Worm (Caenorhabditis elegans): ENCODE data around the gene C25H3.11.

C25H3.11 gene

ce11 chrII:5659675-5660074 is 29.2 kb downstream of the C25H3.11 start, which contains the start of gene fut-3:
TSS of gene fut-3 (minus strand) at chrII:5659775.
- TF ChIP-seq isw-1 (GFP tag; IDR thresholded peaks at IDR 0.05) (no peak), efl-1 (optimal IDR thresholded peaks at IDR 0.05) (no peak), efl-1 (GFP tag; optimal IDR thresholded peaks at IDR 0.05 in 1 of 2) (peak in 1 of 2 experiments; percentile 39)

ce11 chrII:5654215-5654614 is 34.6 kb downstream of the C25H3.11 start, which contains the start of gene F59E12.1:
TSS of gene F59E12.1 (plus strand) at chrII:5654515.
- no peak for TF ChIP-seq hlh-4 (tag; optimal IDR thresholded peaks at IDR 0.05)
- TF ChIP-seq nhr-28 (tag; optimal IDR thresholded peaks at IDR 0.05), result no peak
- TF ChIP-seq ztf-4 (tag; optimal IDR thresholded peaks at IDR 0.05), result no peak
- no peak for TF ChIP-seq lir-3 (tag; optimal IDR thresholded peaks at IDR 0.05; ENCODE audit: poor library complexity)
- no peak for TF ChIP-seq hpl-2 (GFP tag; optimal IDR thresholded peaks at IDR 0.05)
- TF ChIP-seq alr-1 (tag; optimal IDR thresholded peaks at IDR 0.05; ENCODE audit: borderline replicate concordance), result no peak
- no peak for TF ChIP-seq nhr-20 (tag; optimal IDR thresholded peaks at IDR 0.05)

- TF ChIP-seq nhr-90 (tag; optimal IDR thresholded peaks at IDR 0.05; ENCODE audit: poor library complexity) (no peak), lin-35 (GFP tag; optimal IDR thresholded peaks at IDR 0.05) (no peak), efl-3 (GFP tag; optimal IDR thresholded peaks at IDR 0.05) (no peak), C16A3.4 (tag; optimal IDR thresholded peaks at IDR 0.05) (no peak), pqm-1 (tag; optimal IDR thresholded peaks at IDR 0.05) (no peak), snu-23 (GFP tag; optimal IDR thresholded peaks at IDR 0.05) (no peak), nhr-77 (tag; optimal IDR thresholded peaks at IDR 0.05) (no peak), ceh-82 (tag; optimal IDR thresholded peaks at IDR 0.05) (no peak), skn-1 (tag; optimal IDR thresholded peaks at IDR 0.05) (no peak), lin-13 (GFP tag; optimal IDR thresholded peaks at IDR 0.05) (no peak), C04F5.9 (tag; optimal IDR thresholded peaks at IDR 0.05) (no peak)
Observed at ce11 chrII:5652334-5652733, 36.5 kb downstream of the C25H3.11 start, which contains the start of gene bli-2. TSS of gene bli-2 (minus strand) at chrII:5652434.

- TF ChIP-seq sup-37 (GFP tag; optimal IDR thresholded peaks at IDR 0.05) (no peak), F16B12.6 (tag; optimal IDR thresholded peaks at IDR 0.05) (no peak), pqm-1 (tag; optimal IDR thresholded peaks at IDR 0.05) (no peak), C34B4.2 (tag; optimal IDR thresholded peaks at IDR 0.05) (no peak), jun-1 (tag; optimal IDR thresholded peaks at IDR 0.05) (no peak), efl-1 (optimal IDR thresholded peaks at IDR 0.05) (no peak), efl-1 (GFP tag; optimal IDR thresholded peaks at IDR 0.05 in 1 of 2) (peak in 1 of 2 experiments; percentile 35), hlh-17 (GFP tag; optimal IDR thresholded peaks at IDR 0.05; ENCODE audit: borderline replicate concordance) (no peak), alr-1 (tag; optimal IDR thresholded peaks at IDR 0.05; ENCODE audit: borderline replicate concordance) (no peak)
Observed at ce11 chrII:5651426-5651825, 37.4 kb downstream of the C25H3.11 start.

- TF ChIP-seq xbp-1 (tag; optimal IDR thresholded peaks at IDR 0.05) (peak; percentile 47), C04F5.9 (tag; optimal IDR thresholded peaks at IDR 0.05) (no peak), mdl-1 (tag; optimal IDR thresholded peaks at IDR 0.05) (peak in 1 of 2 experiments; percentile 35), irx-1 (tag; optimal IDR thresholded peaks at IDR 0.05) (no peak), aly-2 (tag; optimal IDR thresholded peaks at IDR 0.05) (no peak), unc-62 (GFP tag; optimal IDR thresholded peaks at IDR 0.05) (no peak), lsy-2 (tag; optimal IDR thresholded peaks at IDR 0.05) (peak; percentile 56 to 86), jun-1 (tag; optimal IDR thresholded peaks at IDR 0.05) (no peak), mep-1 (tag; optimal IDR thresholded peaks at IDR 0.05) (peak; percentile 65), dpl-1 (GFP tag; optimal IDR thresholded peaks at IDR 0.05) (peak; percentile 68 to 87 (median 77)), grh-1 (GFP tag; IDR thresholded peaks at IDR 0.05) (no peak), dsc-1 (tag; optimal IDR thresholded peaks at IDR 0.05) (no peak), lin-13 (GFP tag; optimal IDR thresholded peaks at IDR 0.05) (no peak), fkh-8 (tag; optimal IDR thresholded peaks at IDR 0.05) (peak; percentile 60), vab-15 (tag; optimal IDR thresholded peaks at IDR 0.05) (no peak), snpc-4 (tag; optimal IDR thresholded peaks at IDR 0.05) (peak; percentile 53), unc-98 (GFP tag; IDR thresholded peaks at IDR 0.05) (no peak), ets-5 (GFP tag; IDR thresholded peaks at IDR 0.05) (no peak), elt-3 (tag; optimal IDR thresholded peaks at IDR 0.05) (peak in 1 of 6 experiments; percentile 20), snu-23 (GFP tag; optimal IDR thresholded peaks at IDR 0.05) (peak; percentile 68), nhr-84 (tag; optimal IDR thresholded peaks at IDR 0.05) (no peak), lin-39 (tag; optimal IDR thresholded peaks at IDR 0.05) (no peak), hpl-2 (GFP tag; optimal IDR thresholded peaks at IDR 0.05) (peak; percentile 42)
Observed at ce11 chrII:5649236-5650004, 39.4 kb downstream of the C25H3.11 start, which contains the start of the genes sam-4, F59E12.17 and zyg-1. TSS of gene sam-4 (minus strand) at chrII:5649286. TSS of gene F59E12.17 (minus strand) at chrII:5649470. TSS of gene zyg-1 (plus strand) at chrII:5649748.
